Worm (Caenorhabditis elegans): ENCODE measurements around the gene nhr-130.

- TF ChIP-seq klf-2 (GFP tag; conservative IDR thresholded peaks at IDR 0.05) (no peak), tab-1 (GFP tag; IDR thresholded peaks at IDR 0.05) (no peak)
Observed at ce11 chrV:450757-451501, 32.2 kb downstream of the nhr-130 start, which contains the start of gene nhr-123.

All from whole organism, midembryonic.